Fruit fly (Drosophila melanogaster) whole organism, prepupa: Measurements from ENCODE around the gene CG34276.
"Not testable (repeated sequence)": the region's sequence is repeated elsewhere in the genome, so short reads cannot be mapped to it uniquely, and the experiment has no call there.

Experiments used
- CG11294 ChIP-seq: fragments of 200-800 bp; sonication (Bioruptor generic); IDR thresholded peaks from 2 replicates; pipeline ENCODE4 v1.3.6; 2022; ENCODE audit warnings: missing biosample characterization, missing genetic modification characterization
- CG15336 ChIP-seq: fragments of 200-800 bp; sonication (Bioruptor generic); IDR thresholded peaks from 2 replicates; pipeline ENCODE4 v1.3.6; 2022; ENCODE audit warnings: missing biosample characterization, missing genetic modification characterization
- CG1621 ChIP-seq: fragments of 200-800 bp; sonication (Bioruptor generic); optimal IDR thresholded peaks from 3 replicates; lab custom pipeline; 2018; ENCODE audit warnings: missing biosample characterization, mild to moderate bottlenecking, missing genetic modification characterization
- CG3032 ChIP-seq: fragments of 200-800 bp; optimal IDR thresholded peaks from 2 replicates; lab custom pipeline; 2019; ENCODE audit warnings: missing biosample characterization, mild to moderate bottlenecking, missing genetic modification characterization, moderate library complexity
- CG3919 ChIP-seq: fragments of 200-800 bp; sonication (Bioruptor generic); optimal IDR thresholded peaks from 3 replicates; lab custom pipeline; 2016; ENCODE audit warnings: missing biosample characterization, missing genetic modification characterization
- CG4318 ChIP-seq: fragments of 200-800 bp; sonication (Bioruptor generic); optimal IDR thresholded peaks from 3 replicates; lab custom pipeline; 2017; ENCODE audit warnings: missing biosample characterization, mild to moderate bottlenecking, missing genetic modification characterization
- CG6163 ChIP-seq: fragments of 200-800 bp; sonication (Bioruptor generic); IDR thresholded peaks from 3 replicates; pipeline ENCODE4 v1.3.6; 2022; ENCODE audit warnings: missing biosample characterization, missing genetic modification characterization
- CG6276 ChIP-seq: fragments of 200-800 bp; sonication (Bioruptor generic); optimal IDR thresholded peaks from 2 replicates; lab custom pipeline; 2017; ENCODE audit warnings: missing biosample characterization, mild to moderate bottlenecking, missing genetic modification characterization
- CG6854 ChIP-seq: fragments of 200-800 bp; sonication (Bioruptor generic); optimal IDR thresholded peaks from 2 replicates; lab custom pipeline; 2017; ENCODE audit warnings: missing biosample characterization, mild to moderate bottlenecking, missing genetic modification characterization
- CG7368 ChIP-seq: fragments of 200-800 bp; sonication (Bioruptor generic); optimal IDR thresholded peaks from 3 replicates; lab custom pipeline; 2016; ENCODE audit warnings: missing biosample characterization, missing genetic modification characterization
- CG8119 ChIP-seq: fragments of 200-800 bp; sonication (Bioruptor generic); IDR thresholded peaks from 3 replicates; pipeline ENCODE4 v1.3.6; 2022; ENCODE audit warnings: missing biosample characterization, missing genetic modification characterization
- CG8319 ChIP-seq: fragments of 200-800 bp; sonication (Bioruptor generic); optimal IDR thresholded peaks from 3 replicates; lab custom pipeline; 2016; ENCODE audit warnings: missing biosample characterization, missing genetic modification characterization
- CG8632 ChIP-seq: fragments of 200-800 bp; sonication (Bioruptor generic); optimal IDR thresholded peaks from 3 replicates; lab custom pipeline; 2016; ENCODE audit warnings: missing biosample characterization, missing genetic modification characterization
- Eip93F ChIP-seq: fragments of 200-800 bp; sonication (Bioruptor generic); optimal IDR thresholded peaks from 2 replicates; lab custom pipeline; 2016; ENCODE audit warnings: missing biosample characterization, mild to moderate bottlenecking, missing genetic modification characterization
- Ets96B ChIP-seq: fragments of 200-800 bp; optimal IDR thresholded peaks from 2 replicates; lab custom pipeline; 2019; ENCODE audit warnings: missing biosample characterization, mild to moderate bottlenecking, missing genetic modification characterization, moderate library complexity
- Gug ChIP-seq: fragments of 200-800 bp; sonication (Bioruptor generic); IDR thresholded peaks from 2 replicates; pipeline ENCODE4 v1.3.6; 2022; ENCODE audit warnings: missing biosample characterization, missing genetic modification characterization
- Hr38 ChIP-seq: sonication (Bioruptor generic); optimal IDR thresholded peaks from 2 replicates; lab custom pipeline; 2016; ENCODE audit warnings: missing biosample characterization, missing genetic modification characterization
- Hr39 ChIP-seq: fragments of 200-800 bp; sonication (Bioruptor generic); optimal IDR thresholded peaks from 2 replicates; lab custom pipeline; 2016; ENCODE audit warnings: missing biosample characterization, missing genetic modification characterization
- Hr4 ChIP-seq: fragments of 200-800 bp; sonication (Bioruptor generic); optimal IDR thresholded peaks from 3 replicates; lab custom pipeline; 2016; ENCODE audit warnings: missing biosample characterization, missing genetic modification characterization
- Lpt ChIP-seq: fragments of 200-800 bp; sonication (Bioruptor generic); optimal IDR thresholded peaks from 3 replicates; lab custom pipeline; 2016; ENCODE audit warnings: missing biosample characterization, missing genetic modification characterization
- Sox14 ChIP-seq: fragments of 200-800 bp; sonication (Bioruptor generic); optimal IDR thresholded peaks from 3 replicates; lab custom pipeline; 2016; ENCODE audit warnings: missing biosample characterization, missing genetic modification characterization
- Sox15 ChIP-seq: fragments of 200-800 bp; sonication (Bioruptor generic); optimal IDR thresholded peaks from 3 replicates; lab custom pipeline; 2016; ENCODE audit warnings: missing biosample characterization, missing genetic modification characterization
- acj6 ChIP-seq: fragments of 200-800 bp; sonication (Bioruptor generic); optimal IDR thresholded peaks from 3 replicates; lab custom pipeline; 2016; ENCODE audit warnings: missing biosample characterization, missing genetic modification characterization
- dsx ChIP-seq: fragments of 200-800 bp; optimal IDR thresholded peaks from 3 replicates; lab custom pipeline; 2019; ENCODE audit warnings: missing biosample characterization, mild to moderate bottlenecking, missing genetic modification characterization, moderate library complexity; ENCODE audit not compliant: poor library complexity, severe bottlenecking
- eg ChIP-seq: fragments of 200-800 bp; sonication (Bioruptor generic); IDR thresholded peaks from 3 replicates; pipeline ENCODE4 v1.3.6; 2022; ENCODE audit warnings: missing biosample characterization, missing genetic modification characterization
- esn ChIP-seq: fragments of 200-800 bp; sonication (Bioruptor generic); optimal IDR thresholded peaks from 2 replicates; lab custom pipeline; 2016; ENCODE audit warnings: missing biosample characterization, mild to moderate bottlenecking, missing genetic modification characterization, moderate library complexity
- fd59A ChIP-seq: fragments of 200-800 bp; sonication (Bioruptor generic); optimal IDR thresholded peaks from 2 replicates; lab custom pipeline; 2017; ENCODE audit warnings: missing biosample characterization, mild to moderate bottlenecking, missing genetic modification characterization, missing genetic modification reagents
- fd85E ChIP-seq: fragments of 200-800 bp; sonication (Bioruptor generic); optimal IDR thresholded peaks from 3 replicates; lab custom pipeline; 2016; ENCODE audit warnings: missing biosample characterization, missing genetic modification characterization
- net ChIP-seq: fragments of 200-800 bp; sonication (Bioruptor generic); optimal IDR thresholded peaks from 3 replicates; lab custom pipeline; 2016; ENCODE audit warnings: missing biosample characterization, missing genetic modification characterization
- pdm3 ChIP-seq: fragments of 200-800 bp; sonication (Bioruptor generic); optimal IDR thresholded peaks from 3 replicates; lab custom pipeline; 2016; ENCODE audit warnings: missing biosample characterization, missing genetic modification characterization
- ss ChIP-seq, 2 experiments: fragments of 200-800 bp; sonication (Bioruptor generic); optimal IDR thresholded peaks; 2 replicates in 1 of 2; 3 replicates in 1 of 2; lab custom pipeline; 2017 to 2018; ENCODE audit warnings: mild to moderate bottlenecking in 2 of 2, missing biosample characterization in 2 of 2, missing genetic modification characterization in 2 of 2, moderate library complexity in 1 of 2
- vri ChIP-seq: fragments of 200-800 bp; sonication (Bioruptor generic); optimal IDR thresholded peaks from 3 replicates; lab custom pipeline; 2016; ENCODE audit warnings: missing biosample characterization, mild to moderate bottlenecking, missing genetic modification characterization

Gene CG34276

dm6 chr3R:15899650-15900049, 25.8 kb upstream of the CG34276 start (continued):
- TF ChIP-seq CG11294 (0 out of 2 replicates have a peak, but pooled peaks have one; percentile 35), CG3032 (tag; lab: Kevin White, UChicago) (peak; percentile 70), CG8632 (GFP tag; lab: Kevin White, UChicago) (peak; percentile 43), Sox15 (GFP tag; lab: Kevin White, UChicago) (peak; percentile 36), CG1621 (tag; lab: Kevin White, UChicago) (peak; percentile 68), vri (GFP tag; lab: Kevin White, UChicago) (peak; percentile 48), Lpt (peak; percentile 37), Hr39 (GFP tag; lab: Kevin White, UChicago) (peak; percentile 66)
- TF ChIP-seq, all 60 proteins: peak for 52

- TF ChIP-seq Gug = peak; percentile 75
- TF ChIP-seq CG11294 = peak; percentile 71
- TF ChIP-seq eg = peak; percentile 91
- TF ChIP-seq CG8119 (GFP tag; lab: Robert Waterston, UW) = peak; percentile 87
- peak; percentile 88 for TF ChIP-seq CG6163 (GFP tag; lab: Robert Waterston, UW)
- peak; percentile 89 for TF ChIP-seq CG15336
Measured at dm6 chr3R:15901097-15901709, 24.2 kb upstream of the CG34276 start.

- TF ChIP-seq Eip93F (GFP tag; lab: Kevin White, UChicago); pdm3 (GFP tag; lab: Kevin White, UChicago); CG4318: not testable (repeated sequence)
Measured at dm6 chr3R:15904543-15904942, 20.9 kb upstream of the CG34276 start, which contains the start of gene glob1. TSS of gene glob1 (minus strand) at chr3R:15904643.

- TF ChIP-seq esn (GFP tag; lab: Kevin White, UChicago); ss (GFP tag; optimal IDR thresholded peaks at IDR 0.05; lab: Kevin White, UChicago); eg: not testable (repeated sequence)
Measured at dm6 chr3R:15908098-15908497, 17.3 kb upstream of the CG34276 start, which contains the start of gene EndoU. TSS of gene EndoU (plus strand) at chr3R:15908398.

dm6 chr3R:15913231-15913630, 12.2 kb upstream of the CG34276 start:
- TF ChIP-seq acj6 (GFP tag; lab: Kevin White, UChicago) (no peak), Hr4 (GFP tag; lab: Kevin White, UChicago) (no peak), Ets96B (tag; lab: Kevin White, UChicago) (no peak), eg (0 out of 3 replicates have a peak, but pooled peaks have one; percentile 16), dsx (GFP tag; lab: Kevin White, UChicago) (peak; percentile 4), fd85E (GFP tag; lab: Kevin White, UChicago) (no peak), CG3919 (GFP tag; lab: Kevin White, UChicago) (peak; percentile 60)

dm6 chr3R:15917907-15918306, 7.5 kb upstream of the CG34276 start, which contains the start of gene CG45105:
TSS of gene CG45105 (minus strand) at chr3R:15918007.
- TF ChIP-seq Ets96B (tag; lab: Kevin White, UChicago) = no peak
- no peak for TF ChIP-seq net (GFP tag; lab: Kevin White, UChicago)
- TF ChIP-seq CG6854 = no peak
- TF ChIP-seq dsx (GFP tag; lab: Kevin White, UChicago) = no peak
- TF ChIP-seq acj6 (GFP tag; lab: Kevin White, UChicago) = no peak
- no peak for TF ChIP-seq CG7368 (GFP tag; lab: Kevin White, UChicago)
- no peak for TF ChIP-seq CG8319 (GFP tag; lab: Kevin White, UChicago)
- no peak for TF ChIP-seq fd59A (GFP tag; lab: Kevin White, UChicago)
- no peak for TF ChIP-seq Sox14 (GFP tag; lab: Kevin White, UChicago)
- no peak for TF ChIP-seq CG6276 (GFP tag; lab: Kevin White, UChicago)
- TF ChIP-seq Hr38 (GFP tag; lab: Kevin White, UChicago) = no peak
- no peak for TF ChIP-seq vri (GFP tag; lab: Kevin White, UChicago)
- TF ChIP-seq Lpt = no peak
- TF ChIP-seq esn (GFP tag; lab: Kevin White, UChicago) = no peak
